Fruit fly (Drosophila melanogaster) whole organism, wandering third instar larva: ENCODE measurements around the gene beat-IIa.
A peak's percentile ranks its signal among the peaks of the same experiment; 100 is the strongest.

Source experiments
- Abd-B ChIP-seq: fragments of >200 bp; optimal IDR thresholded peaks from 2 replicates; lab custom pipeline; 2017; ENCODE audit warnings: missing biosample characterization, missing genetic modification characterization
- CG32264 ChIP-seq: fragments of 200-800 bp; sonication (Bioruptor generic); optimal IDR thresholded peaks from 2 replicates; lab custom pipeline; 2016; ENCODE audit warnings: missing biosample characterization, missing genetic modification characterization
- CG9705 ChIP-seq: fragments of 200-800 bp; sonication (Bioruptor generic); optimal IDR thresholded peaks from 2 replicates; lab custom pipeline; 2018; ENCODE audit warnings: missing biosample characterization, mild to moderate bottlenecking, missing genetic modification characterization
- CrebA ChIP-seq: fragments of 200-800 bp; sonication (Bioruptor generic); optimal IDR thresholded peaks from 2 replicates; lab custom pipeline; 2016; ENCODE audit warnings: missing biosample characterization, mild to moderate bottlenecking, missing genetic modification characterization, borderline replicate concordance
- Dfd ChIP-seq: fragments of >200 bp; optimal IDR thresholded peaks from 2 replicates; lab custom pipeline; 2017; ENCODE audit warnings: missing biosample characterization, missing genetic modification characterization
- GATAd ChIP-seq: sonication (Bioruptor generic); optimal IDR thresholded peaks from 2 replicates; lab custom pipeline; 2016; ENCODE audit warnings: missing biosample characterization, missing genetic modification characterization
- HLH106 ChIP-seq: fragments of 200-800 bp; optimal IDR thresholded peaks from 3 replicates; lab custom pipeline; 2019; ENCODE audit warnings: missing biosample characterization, mild to moderate bottlenecking, missing genetic modification characterization, moderate library complexity
- Hnf4 ChIP-seq: fragments of 200-800 bp; sonication (Bioruptor generic); optimal IDR thresholded peaks from 2 replicates; lab custom pipeline; 2016; ENCODE audit warnings: missing biosample characterization, mild to moderate bottlenecking, missing genetic modification characterization
- Hr78 ChIP-seq: fragments of >200 bp; optimal IDR thresholded peaks from 2 replicates; lab custom pipeline; 2017; ENCODE audit warnings: missing biosample characterization, missing genetic modification characterization
- Hr83 ChIP-seq: fragments of 200-300 bp; sonication (Bioruptor generic); optimal IDR thresholded peaks from 2 replicates; lab custom pipeline; 2016; ENCODE audit warnings: missing biosample characterization, mild to moderate bottlenecking, missing genetic modification characterization, moderate library complexity; ENCODE audit not compliant: poor library complexity, severe bottlenecking
- Jra ChIP-seq: sonication (Bioruptor generic); optimal IDR thresholded peaks from 2 replicates; lab custom pipeline; 2016; ENCODE audit warnings: missing biosample characterization, missing genetic modification characterization
- Mio ChIP-seq: sonication (Bioruptor generic); optimal IDR thresholded peaks from 2 replicates; lab custom pipeline; 2016; ENCODE audit warnings: missing biosample characterization, missing genetic modification characterization
- Myc ChIP-seq: fragments of >200 bp; optimal IDR thresholded peaks from 2 replicates; lab custom pipeline; 2017
- N ChIP-seq: fragments of >200 bp; optimal IDR thresholded peaks from 2 replicates; lab custom pipeline; 2018; ENCODE audit warnings: missing biosample characterization, missing external identifiers, missing genetic modification characterization
- OdsH ChIP-seq: fragments of 200-800 bp; sonication (Bioruptor generic); optimal IDR thresholded peaks from 2 replicates; lab custom pipeline; 2016; ENCODE audit warnings: missing biosample characterization, mild to moderate bottlenecking, missing genetic modification characterization
- Rel ChIP-seq, 2 experiments: fragments of 200-800 bp; sonication (Bioruptor generic) in 1 of 2; optimal IDR thresholded peaks; 2 replicates in 1 of 2; 3 replicates in 1 of 2; lab custom pipeline; 2016 to 2019; ENCODE audit warnings: mild to moderate bottlenecking in 2 of 2, missing biosample characterization in 2 of 2, missing genetic modification characterization in 2 of 2, moderate library complexity in 1 of 2
- Sp1 ChIP-seq: fragments of 200-800 bp; sonication (Bioruptor generic); optimal IDR thresholded peaks from 3 replicates; lab custom pipeline; 2019; ENCODE audit warnings: missing biosample characterization, mild to moderate bottlenecking, missing genetic modification characterization, moderate library complexity
- Vsx2 ChIP-seq: fragments of 200-300, 225-300 bp; sonication (Bioruptor generic); optimal IDR thresholded peaks from 2 replicates; lab custom pipeline; 2018; ENCODE audit warnings: missing biosample characterization, missing genetic modification characterization; ENCODE audit not compliant: partially characterized antibody
- br ChIP-seq: fragments of 200-800 bp; sonication (Bioruptor generic); optimal IDR thresholded peaks from 2 replicates; lab custom pipeline; 2016; ENCODE audit warnings: missing biosample characterization, missing genetic modification characterization
- brk ChIP-seq: fragments of 200-800 bp; sonication (Bioruptor generic); optimal IDR thresholded peaks from 2 replicates; lab custom pipeline; 2016; ENCODE audit warnings: missing biosample characterization, mild to moderate bottlenecking, missing genetic modification characterization
- dl ChIP-seq, 2 experiments: fragments of 175-275, 200-275 bp in 1 of 2; fragments of 200-275 bp in 1 of 2; sonication (Bioruptor generic); optimal IDR thresholded peaks; lab custom pipeline; 2018; ENCODE audit warnings: mild to moderate bottlenecking in 2 of 2, missing biosample characterization in 2 of 2, missing genetic modification characterization in 2 of 2, moderate library complexity in 2 of 2; ENCODE audit not compliant: partially characterized antibody in 2 of 2, insufficient read depth in 1 of 2
- dmrt93B ChIP-seq: fragments of 200-800 bp; sonication (Bioruptor generic); optimal IDR thresholded peaks from 2 replicates; lab custom pipeline; 2018; ENCODE audit warnings: missing biosample characterization, mild to moderate bottlenecking, missing genetic modification characterization
- dsf ChIP-seq: sonication (Bioruptor generic); optimal IDR thresholded peaks from 2 replicates; lab custom pipeline; 2016; ENCODE audit warnings: missing biosample characterization, missing genetic modification characterization, borderline replicate concordance
- ey ChIP-seq: fragments of 200-800 bp; sonication (Bioruptor generic); optimal IDR thresholded peaks from 2 replicates; lab custom pipeline; 2016; ENCODE audit warnings: missing biosample characterization, missing genetic modification characterization
- foxo ChIP-seq, 2 experiments: fragments of 200-800 bp; sonication (Bioruptor generic); optimal IDR thresholded peaks; 2 replicates in 1 of 2; 3 replicates in 1 of 2; lab custom pipeline; 2016 to 2017; ENCODE audit warnings: missing biosample characterization in 2 of 2, missing genetic modification characterization in 2 of 2
- fru ChIP-seq: fragments of 200-800 bp; sonication (Bioruptor generic); optimal IDR thresholded peaks from 3 replicates; lab custom pipeline; 2016; ENCODE audit warnings: missing biosample characterization, mild to moderate bottlenecking, missing genetic modification characterization
- h ChIP-seq: fragments of 200-800 bp; sonication (Bioruptor generic); optimal IDR thresholded peaks from 3 replicates; lab custom pipeline; 2016; ENCODE audit warnings: missing biosample characterization, mild to moderate bottlenecking, missing genetic modification characterization
- jim ChIP-seq: fragments of 175-275, 200-325 bp; sonication (Bioruptor generic); optimal IDR thresholded peaks from 2 replicates; lab custom pipeline; 2016; ENCODE audit warnings: missing biosample characterization, mild to moderate bottlenecking, missing genetic modification characterization
- lola ChIP-seq: fragments of >200 bp; optimal IDR thresholded peaks from 2 replicates; lab custom pipeline; 2017; ENCODE audit warnings: missing biosample characterization, missing genetic modification characterization
- pan ChIP-seq: fragments of >200 bp; optimal IDR thresholded peaks from 2 replicates; lab custom pipeline; 2017
- psq ChIP-seq: fragments of 200-800 bp; sonication (Bioruptor generic); optimal IDR thresholded peaks from 3 replicates; lab custom pipeline; 2017; ENCODE audit warnings: missing biosample characterization, mild to moderate bottlenecking, missing genetic modification characterization, moderate library complexity
- rgr ChIP-seq: fragments of 200-800 bp; sonication (Bioruptor generic); optimal IDR thresholded peaks from 3 replicates; lab custom pipeline; 2016; ENCODE audit warnings: missing biosample characterization, mild to moderate bottlenecking, missing genetic modification characterization
- sage ChIP-seq: fragments of 200-800 bp; sonication (Bioruptor generic); optimal IDR thresholded peaks from 2 replicates; lab custom pipeline; 2016; ENCODE audit warnings: missing biosample characterization, mild to moderate bottlenecking, missing genetic modification characterization
- sv ChIP-seq: fragments of 200-800 bp; sonication (Bioruptor generic); optimal IDR thresholded peaks from 3 replicates; lab custom pipeline; 2016; ENCODE audit warnings: missing biosample characterization, missing genetic modification characterization
- tai ChIP-seq: sonication (Bioruptor generic); optimal IDR thresholded peaks from 2 replicates; lab custom pipeline; 2016; ENCODE audit warnings: missing biosample characterization, missing genetic modification characterization
- usp ChIP-seq: fragments of >200 bp; optimal IDR thresholded peaks from 2 replicates; lab custom pipeline; 2017; ENCODE audit warnings: missing biosample characterization, missing genetic modification characterization
- woc ChIP-seq: sonication (Bioruptor generic); optimal IDR thresholded peaks from 2 replicates; lab custom pipeline; 2016; ENCODE audit warnings: missing biosample characterization, mild to moderate bottlenecking, missing genetic modification characterization

beat-IIa gene

dm6 chr3R:17405009-17405408 is 39.1 kb upstream of the beat-IIa start, which contains the start of gene CG42823:
TSS of gene CG42823 (minus strand) at chr3R:17405109.
- TF ChIP-seq CG9705 (GFP tag; lab: Kevin White, UChicago): no peak
- TF ChIP-seq CG32264 (GFP tag; lab: Kevin White, UChicago): no peak
- no peak for TF ChIP-seq pan (lab: Kevin White, UChicago)
- no peak for TF ChIP-seq fru (GFP tag; lab: Kevin White, UChicago)
- TF ChIP-seq brk (GFP tag; lab: Kevin White, UChicago): no peak
- no peak for TF ChIP-seq jim (GFP tag; lab: Kevin White, UChicago)
- no peak for TF ChIP-seq dmrt93B
- TF ChIP-seq GATAd: no peak

- TF ChIP-seq sage: no peak
- TF ChIP-seq tai (GFP tag; lab: Kevin White, UChicago): peak; percentile 59
- TF ChIP-seq N (GFP tag; lab: Kevin White, UChicago): no peak
- peak; percentile 40 for TF ChIP-seq brk (GFP tag; lab: Kevin White, UChicago)
- peak; percentile 55 for TF ChIP-seq br (GFP tag; lab: Kevin White, UChicago)
- peak; percentile 2 for TF ChIP-seq fru (GFP tag; lab: Kevin White, UChicago)
- peak; percentile 60 for TF ChIP-seq OdsH (GFP tag; lab: Kevin White, UChicago)
- TF ChIP-seq psq (GFP tag; lab: Kevin White, UChicago): no peak
- peak; percentile 12 for TF ChIP-seq HLH106 (tag; lab: Kevin White, UChicago)
- TF ChIP-seq sv (GFP tag; lab: Kevin White, UChicago): no peak
- peak in 1 of 2 experiments; percentile 5 for TF ChIP-seq foxo (GFP tag; optimal IDR thresholded peaks at IDR 0.05; lab: Kevin White, UChicago)
- no peak for TF ChIP-seq usp (GFP tag; lab: Kevin White, UChicago)
- TF ChIP-seq rgr (GFP tag; lab: Kevin White, UChicago): peak; percentile 72
- peak; percentile 77 for TF ChIP-seq Hr83
- peak; percentile 16 for TF ChIP-seq h (GFP tag; lab: Kevin White, UChicago)
- no peak for TF ChIP-seq Sp1
- TF ChIP-seq Abd-B (GFP tag; lab: Kevin White, UChicago): no peak
- TF ChIP-seq Jra (GFP tag; lab: Kevin White, UChicago): peak; percentile 36
- TF ChIP-seq pan (lab: Kevin White, UChicago): no peak
- TF ChIP-seq ey (GFP tag; lab: Kevin White, UChicago): no peak
- TF ChIP-seq Hnf4 (GFP tag; lab: Kevin White, UChicago): peak; percentile 78
- no peak for TF ChIP-seq Dfd (GFP tag; lab: Kevin White, UChicago)
Observed at dm6 chr3R:17404155-17404554, 38.2 kb upstream of the beat-IIa start.

- peak; percentile 45 for TF ChIP-seq Vsx2
- no peak for TF ChIP-seq Myc (lab: Kevin White, UChicago)
- TF ChIP-seq, all 38 proteins: peak for 1
Observed at dm6 chr3R:17403618-17404017, 37.7 kb upstream of the beat-IIa start, which contains the start of gene CG34280. TSS of gene CG34280 (minus strand) at chr3R:17403718.

dm6 chr3R:17403188-17403587 is 37.3 kb upstream of the beat-IIa start, which contains the start of gene CG34279:
TSS of gene CG34279 (minus strand) at chr3R:17403288.
- peak; percentile 11 for TF ChIP-seq Hnf4 (GFP tag; lab: Kevin White, UChicago)
- peak; percentile 34 for TF ChIP-seq h (GFP tag; lab: Kevin White, UChicago)
- no peak for TF ChIP-seq dmrt93B
- TF ChIP-seq brk (GFP tag; lab: Kevin White, UChicago): no peak
- peak; percentile 21 for TF ChIP-seq rgr (GFP tag; lab: Kevin White, UChicago)
- no peak for TF ChIP-seq Sp1
- no peak for TF ChIP-seq lola (GFP tag; lab: Kevin White, UChicago)

dm6 chr3R:17402434-17402833 is 36.5 kb upstream of the beat-IIa start, which contains the start of gene Sur-8:
TSS of gene Sur-8 (minus strand) at chr3R:17402515.
- peak; percentile 26 for TF ChIP-seq psq (GFP tag; lab: Kevin White, UChicago)
- no peak for TF ChIP-seq dsf (GFP tag; lab: Kevin White, UChicago)
- no peak for TF ChIP-seq CrebA (GFP tag; lab: Kevin White, UChicago)
- peak; percentile 50 for TF ChIP-seq h (GFP tag; lab: Kevin White, UChicago)
- peak; percentile 35 for TF ChIP-seq OdsH (GFP tag; lab: Kevin White, UChicago)
- no peak for TF ChIP-seq woc (GFP tag; lab: Kevin White, UChicago)
- TF ChIP-seq Rel (GFP tag; optimal IDR thresholded peaks at IDR 0.05; lab: Kevin White, UChicago): no peak
- TF ChIP-seq Rel (tag; optimal IDR thresholded peaks at IDR 0.05; lab: Kevin White, UChicago): no peak
- TF ChIP-seq Hnf4 (GFP tag; lab: Kevin White, UChicago): no peak
- no peak for TF ChIP-seq CG9705 (GFP tag; lab: Kevin White, UChicago)
- peak; percentile 32 for TF ChIP-seq Myc (lab: Kevin White, UChicago)
- no peak for TF ChIP-seq dl (GFP tag; optimal IDR thresholded peaks at IDR 0.05; lab: Kevin White, UChicago; ENCODE audit: insufficient read depth in 1 of 2, partially characterized antibody in 2 of 2)
- no peak for TF ChIP-seq Vsx2
- TF ChIP-seq tai (GFP tag; lab: Kevin White, UChicago): no peak
- no peak for TF ChIP-seq GATAd
- no peak for TF ChIP-seq Hr78 (GFP tag; lab: Kevin White, UChicago)
- no peak for TF ChIP-seq CG32264 (GFP tag; lab: Kevin White, UChicago)
- TF ChIP-seq foxo (GFP tag; optimal IDR thresholded peaks at IDR 0.05; lab: Kevin White, UChicago): peak in 1 of 2 experiments; percentile 57
- peak; percentile 29 for TF ChIP-seq HLH106 (tag; lab: Kevin White, UChicago)
- TF ChIP-seq fru (GFP tag; lab: Kevin White, UChicago): peak; percentile 24
- TF ChIP-seq usp (GFP tag; lab: Kevin White, UChicago): no peak
- no peak for TF ChIP-seq sage
- TF ChIP-seq pan (lab: Kevin White, UChicago): no peak
- no peak for TF ChIP-seq Abd-B (GFP tag; lab: Kevin White, UChicago)
- TF ChIP-seq N (GFP tag; lab: Kevin White, UChicago): no peak
- peak; percentile 54 for TF ChIP-seq rgr (GFP tag; lab: Kevin White, UChicago)
- peak; percentile 64 for TF ChIP-seq Hr83
- no peak for TF ChIP-seq Mio
- peak; percentile 33 for TF ChIP-seq sv (GFP tag; lab: Kevin White, UChicago)
